Worm (Caenorhabditis elegans): ENCODE data around the gene klc-1.

DNA sequence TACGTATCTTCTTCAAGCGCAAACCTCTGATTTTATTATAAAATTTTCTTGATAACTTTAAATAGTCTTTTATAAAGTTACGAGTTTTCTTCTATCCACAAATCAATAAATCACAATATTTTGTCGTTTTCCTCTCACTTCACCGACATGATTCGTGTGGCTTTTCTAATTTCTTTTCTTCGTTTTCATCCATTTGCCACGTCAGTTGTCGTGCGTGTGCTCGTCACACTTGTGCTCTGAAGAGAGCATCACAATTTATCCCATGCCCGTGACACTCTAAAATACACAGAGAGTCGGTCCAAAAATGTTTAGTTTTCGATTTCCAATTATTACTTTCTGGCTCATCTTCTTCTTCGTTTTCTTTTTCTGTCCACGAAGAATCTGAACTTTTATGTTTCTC, 28.4 kb downstream of the klc-1 start:
- TF ChIP-seq him-1 (tag; optimal IDR thresholded peaks at IDR 0.05), result no peak
- no peak for TF ChIP-seq W03F9.2 (tag; optimal IDR thresholded peaks at IDR 0.05)
